Fruit fly (Drosophila melanogaster) whole organism, embryonic: Measurements from ENCODE around the gene Mer.

Experiments used
- Asciz ChIP-seq: fragments of 200-800 bp; sonication (Bioruptor generic); optimal IDR thresholded peaks from 2 replicates; lab custom pipeline; 2017; ENCODE audit warnings: missing biosample characterization, mild to moderate bottlenecking, missing genetic modification characterization, missing genetic modification reagents
- Atf-2 ChIP-seq: fragments of 200-800 bp; sonication (Bioruptor generic); optimal IDR thresholded peaks from 2 replicates; lab custom pipeline; 2016; ENCODE audit warnings: missing biosample characterization, missing genetic modification characterization
- Bdp1 ChIP-seq: fragments of 200-800 bp; sonication (Bioruptor generic); optimal IDR thresholded peaks from 3 replicates; lab custom pipeline; 2016; ENCODE audit warnings: missing biosample characterization, missing genetic modification characterization
- CG10209 ChIP-seq: fragments of 200-800 bp; sonication (Bioruptor generic); optimal IDR thresholded peaks from 3 replicates; lab custom pipeline; 2017; ENCODE audit warnings: missing biosample characterization, mild to moderate bottlenecking, missing genetic modification characterization, missing genetic modification reagents
- CG11456 ChIP-seq: fragments of 200-800 bp; sonication (Bioruptor generic); IDR thresholded peaks from 3 replicates; pipeline ENCODE4 v1.3.6; 2022; ENCODE audit warnings: missing biosample characterization, missing genetic modification characterization
- CG12219 ChIP-seq: fragments of 200-800 bp; sonication (Bioruptor generic); optimal IDR thresholded peaks from 3 replicates; lab custom pipeline; 2018; ENCODE audit warnings: missing biosample characterization, mild to moderate bottlenecking, missing genetic modification characterization
- CG1233 ChIP-seq: fragments of 200-800 bp; sonication (Bioruptor generic); optimal IDR thresholded peaks from 4 replicates; lab custom pipeline; 2018; ENCODE audit warnings: missing biosample characterization, mild to moderate bottlenecking, missing genetic modification characterization
- CG13424 ChIP-seq: fragments of 200-800 bp; sonication (Bioruptor generic); optimal IDR thresholded peaks from 2 replicates; lab custom pipeline; 2019; ENCODE audit warnings: missing biosample characterization, mild to moderate bottlenecking, missing genetic modification characterization, moderate library complexity
- CG13894 ChIP-seq: fragments of 200-800 bp; sonication (Bioruptor generic); optimal IDR thresholded peaks from 3 replicates; lab custom pipeline; 2018; ENCODE audit warnings: missing biosample characterization, mild to moderate bottlenecking, missing genetic modification characterization, moderate library complexity
- CG14710 ChIP-seq: fragments of 200-800 bp; sonication (Bioruptor generic); optimal IDR thresholded peaks from 3 replicates; lab custom pipeline; 2019; ENCODE audit warnings: missing biosample characterization, mild to moderate bottlenecking, missing genetic modification characterization, moderate library complexity
- CG15269 ChIP-seq: fragments of 200-800 bp; sonication (Bioruptor generic); optimal IDR thresholded peaks from 2 replicates; lab custom pipeline; 2018; ENCODE audit warnings: missing biosample characterization, mild to moderate bottlenecking, missing genetic modification characterization, moderate library complexity
- CG1529 ChIP-seq: fragments of 200-800 bp; sonication (Bioruptor generic); optimal IDR thresholded peaks from 3 replicates; lab custom pipeline; 2018; ENCODE audit warnings: missing biosample characterization, missing genetic modification characterization
- CG16815 ChIP-seq: fragments of 200-800 bp; sonication (Bioruptor generic); optimal IDR thresholded peaks from 3 replicates; lab custom pipeline; 2017; ENCODE audit warnings: missing biosample characterization, mild to moderate bottlenecking, missing genetic modification characterization
- CG1792 ChIP-seq: fragments of 200-800 bp; sonication (Bioruptor generic); optimal IDR thresholded peaks from 2 replicates; lab custom pipeline; 2016; ENCODE audit warnings: missing biosample characterization, missing genetic modification characterization
- CG3726 ChIP-seq: fragments of 200-800 bp; sonication (Bioruptor generic); IDR thresholded peaks from 3 replicates; pipeline ENCODE4, ENCODE4 v1.3.6; 2022; ENCODE audit warnings: missing biosample characterization, missing genetic modification characterization
- CG4404 ChIP-seq: fragments of 200-800 bp; sonication (Bioruptor generic); IDR thresholded peaks from 2 replicates; pipeline ENCODE4 v1.3.6; 2022; ENCODE audit warnings: missing biosample characterization, missing genetic modification characterization
- CG4617 ChIP-seq: fragments of 200-800 bp; sonication (Bioruptor generic); optimal IDR thresholded peaks from 3 replicates; lab custom pipeline; 2016; ENCODE audit warnings: missing biosample characterization, missing genetic modification characterization, borderline replicate concordance
- CG7556 ChIP-seq: fragments of 200-800 bp; sonication (Bioruptor generic); optimal IDR thresholded peaks from 2 replicates; lab custom pipeline; 2017; ENCODE audit warnings: missing biosample characterization, mild to moderate bottlenecking, missing genetic modification characterization
- CG8281 ChIP-seq: fragments of 200-800 bp; sonication (Bioruptor generic); optimal IDR thresholded peaks from 2 replicates; lab custom pipeline; 2018; ENCODE audit warnings: missing biosample characterization, mild to moderate bottlenecking, missing genetic modification characterization, moderate library complexity
- CG8478 ChIP-seq: fragments of >200 bp; optimal IDR thresholded peaks from 2 replicates; lab custom pipeline; 2018
- CG9797 ChIP-seq: fragments of 200-800 bp; sonication (Bioruptor generic); optimal IDR thresholded peaks from 3 replicates; lab custom pipeline; 2018; ENCODE audit warnings: missing biosample characterization, mild to moderate bottlenecking, missing genetic modification characterization
- CTCF ChIP-seq: fragments of 200-800 bp; sonication (Bioruptor generic); optimal IDR thresholded peaks from 2 replicates; lab custom pipeline; 2017; ENCODE audit warnings: missing biosample characterization, mild to moderate bottlenecking, missing genetic modification characterization, moderate library complexity
- Dp ChIP-seq: fragments of 200-800 bp; sonication (Bioruptor generic); optimal IDR thresholded peaks from 2 replicates; lab custom pipeline; 2018; ENCODE audit warnings: missing biosample characterization, mild to moderate bottlenecking, missing genetic modification characterization, moderate library complexity
- Elba2 ChIP-seq: fragments of 200-800 bp; sonication (Bioruptor generic); optimal IDR thresholded peaks from 3 replicates; lab custom pipeline; 2016; ENCODE audit warnings: missing biosample characterization, missing genetic modification characterization
- Fer1 ChIP-seq: fragments of 200-800 bp; sonication (Bioruptor generic); optimal IDR thresholded peaks from 2 replicates; lab custom pipeline; 2017; ENCODE audit warnings: missing biosample characterization, mild to moderate bottlenecking, missing genetic modification characterization
- HLH4C ChIP-seq: fragments of 200-800 bp; sonication (Bioruptor generic); IDR thresholded peaks from 3 replicates; pipeline ENCODE4 v1.3.6; 2022; ENCODE audit warnings: missing biosample characterization, missing genetic modification characterization; ENCODE audit not compliant: partially characterized antibody
- Hey ChIP-seq: fragments of 200-800 bp; sonication (Bioruptor generic); optimal IDR thresholded peaks from 3 replicates; lab custom pipeline; 2018; ENCODE audit warnings: missing biosample characterization, mild to moderate bottlenecking, missing genetic modification characterization
- Hr39 ChIP-seq: fragments of >200 bp; optimal IDR thresholded peaks from 2 replicates; lab custom pipeline; 2017
- MBD-R2 ChIP-seq: fragments of 200-800 bp; sonication (Bioruptor generic); IDR thresholded peaks from 2 replicates; pipeline ENCODE4 v1.3.6; 2022; ENCODE audit warnings: missing biosample characterization, missing genetic modification characterization
- MESR4 ChIP-seq: fragments of 200-800 bp; sonication (Bioruptor generic); optimal IDR thresholded peaks from 2 replicates; lab custom pipeline; 2018; ENCODE audit warnings: missing biosample characterization, mild to moderate bottlenecking, missing genetic modification characterization, moderate library complexity
- NFAT ChIP-seq: fragments of 200-800 bp; sonication (Bioruptor generic); IDR thresholded peaks from 2 replicates; pipeline ENCODE4 v1.3.6; 2022; ENCODE audit warnings: missing biosample characterization, missing genetic modification characterization
- Scr ChIP-seq: fragments of 200-800 bp; sonication (Bioruptor generic); IDR thresholded peaks from 2 replicates; pipeline ENCODE4 v1.3.6; 2022; ENCODE audit warnings: missing biosample characterization, missing genetic modification characterization; ENCODE audit not compliant: partially characterized antibody
- ac ChIP-seq: fragments of 200-800 bp; sonication (Bioruptor generic); optimal IDR thresholded peaks from 3 replicates; lab custom pipeline; 2017; ENCODE audit warnings: missing biosample characterization, mild to moderate bottlenecking, missing genetic modification characterization
- bab2 ChIP-seq: fragments of 200-800 bp; sonication (Bioruptor generic); optimal IDR thresholded peaks from 2 replicates; lab custom pipeline; 2016; ENCODE audit warnings: missing biosample characterization, missing genetic modification characterization
- cg ChIP-seq: fragments of 200-800 bp; sonication (Bioruptor generic); optimal IDR thresholded peaks from 3 replicates; lab custom pipeline; 2019; ENCODE audit warnings: missing biosample characterization, mild to moderate bottlenecking, missing genetic modification characterization, moderate library complexity
- ci ChIP-seq: fragments of 200-800 bp; sonication (Bioruptor generic); IDR thresholded peaks from 3 replicates; pipeline ENCODE4 v1.3.6; 2022; ENCODE audit warnings: missing biosample characterization, missing genetic modification characterization
- crc ChIP-seq: fragments of 200-800 bp; sonication (Bioruptor generic); optimal IDR thresholded peaks from 2 replicates; lab custom pipeline; 2016; ENCODE audit warnings: missing biosample characterization, missing genetic modification characterization
- esg ChIP-seq: fragments of 200-800 bp; sonication (Bioruptor generic); conservative IDR thresholded peaks from 2 replicates; pipeline ENCODE4 v1.3.6; 2022; ENCODE audit warnings: missing biosample characterization, missing genetic modification characterization
- hbn ChIP-seq: fragments of 200-800 bp; sonication (Bioruptor generic); IDR thresholded peaks from 2 replicates; pipeline ENCODE4 v1.3.6; 2022; ENCODE audit warnings: missing biosample characterization, missing genetic modification characterization; ENCODE audit not compliant: partially characterized antibody
- hkb ChIP-seq, 2 experiments: fragments of 200-800 bp in 1 of 2; fragments of >200 bp in 1 of 2; sonication (Bioruptor generic) in 1 of 2; IDR thresholded peaks in 1 of 2; optimal IDR thresholded peaks in 1 of 2; 2 replicates each; pipeline versions ENCODE4 v1.3.6 to Lab custom; 2017 to 2022; ENCODE audit warnings: missing biosample characterization in 1 of 2, missing genetic modification characterization in 1 of 2
- ind ChIP-seq: fragments of 200-800 bp; sonication (Bioruptor generic); optimal IDR thresholded peaks from 3 replicates; lab custom pipeline; 2016; ENCODE audit warnings: missing biosample characterization, missing genetic modification characterization
- knrl ChIP-seq: fragments of 200-800 bp; sonication (Bioruptor generic); IDR thresholded peaks from 3 replicates; pipeline ENCODE4 v1.3.6; 2022; ENCODE audit warnings: missing biosample characterization, missing genetic modification characterization; ENCODE audit not compliant: partially characterized antibody
- lmd ChIP-seq: fragments of 200-800 bp; sonication (Bioruptor generic); IDR thresholded peaks from 2 replicates; pipeline ENCODE4 v1.3.6; 2022; ENCODE audit warnings: missing biosample characterization, missing genetic modification characterization
- mam ChIP-seq: fragments of 200-800 bp; sonication (Bioruptor generic); optimal IDR thresholded peaks from 3 replicates; lab custom pipeline; 2016; ENCODE audit warnings: missing biosample characterization, missing genetic modification characterization
- pros ChIP-seq: fragments of 200-800 bp; sonication (Bioruptor generic); optimal IDR thresholded peaks from 3 replicates; lab custom pipeline; 2019; ENCODE audit warnings: missing biosample characterization, mild to moderate bottlenecking, missing genetic modification characterization, moderate library complexity
- ro ChIP-seq: fragments of 200-800 bp; sonication (Bioruptor generic); IDR thresholded peaks from 2 replicates; pipeline ENCODE4 v1.3.6; 2022; ENCODE audit warnings: missing biosample characterization, missing genetic modification characterization
- shn ChIP-seq: fragments of 200-800 bp; sonication (Bioruptor generic); optimal IDR thresholded peaks from 3 replicates; lab custom pipeline; 2016; ENCODE audit warnings: missing biosample characterization, missing genetic modification characterization
- stwl ChIP-seq: fragments of 200-800 bp; sonication (Bioruptor generic); optimal IDR thresholded peaks from 3 replicates; lab custom pipeline; 2018; ENCODE audit warnings: missing biosample characterization, mild to moderate bottlenecking, missing genetic modification characterization, moderate library complexity
- trem ChIP-seq: fragments of 200-800 bp; optimal IDR thresholded peaks from 3 replicates; lab custom pipeline; 2019; ENCODE audit warnings: missing biosample characterization, mild to moderate bottlenecking, missing genetic modification characterization, moderate library complexity
- wek ChIP-seq: fragments of 200-800 bp; sonication (Bioruptor generic); optimal IDR thresholded peaks from 3 replicates; lab custom pipeline; 2018; ENCODE audit warnings: missing biosample characterization, mild to moderate bottlenecking, missing genetic modification characterization, moderate library complexity

The Mer gene

dm6 chrX:19694792-19695558 lies 1.7 kb upstream of the Mer start, which contains the start of gene CG14229 (continued):
- no peak for TF ChIP-seq CG13424 (tag; lab: Kevin White, UChicago)
- TF ChIP-seq esg (GFP tag; lab: Robert Waterston, UW), result no peak
- TF ChIP-seq Scr (GFP tag; lab: Robert Waterston, UW), result peak; percentile 37; the same call in 1 of the 2 replicates
- TF ChIP-seq Fer1 (GFP tag; lab: Kevin White, UChicago), result no peak
- TF ChIP-seq Elba2 (GFP tag; lab: Kevin White, UChicago), result peak; percentile 98
- TF ChIP-seq shn (GFP tag; lab: Kevin White, UChicago), result no peak
- no peak for TF ChIP-seq CG10209
- TF ChIP-seq CG11456 (GFP tag; lab: Robert Waterston, UW), result no peak
- TF ChIP-seq CG13894 (tag; lab: Kevin White, UChicago), result no peak
- no peak for TF ChIP-seq CG1792 (GFP tag; lab: Kevin White, UChicago)
- no peak for TF ChIP-seq CG4617
- no peak for TF ChIP-seq CG7556
- TF ChIP-seq MESR4 (GFP tag; lab: Kevin White, UChicago), result peak; percentile 30
- no peak for TF ChIP-seq hbn
- no peak for TF ChIP-seq Bdp1 (GFP tag; lab: Kevin White, UChicago)
- TF ChIP-seq CG9797, result peak; percentile 35
- TF ChIP-seq Hr39 (lab: Kevin White, UChicago), result no peak
- TF ChIP-seq CG3726, result no peak
- no peak for TF ChIP-seq hkb (optimal IDR thresholded peaks at IDR 0.05; lab: Kevin White, UChicago)
- TF ChIP-seq hkb (GFP tag; IDR thresholded peaks at IDR 0.05; lab: Robert Waterston, UW), result 0 out of 2 replicates have a peak, but pooled peaks have one; percentile 26
- no peak for TF ChIP-seq Atf-2
- TF ChIP-seq CG4404 (GFP tag; lab: Robert Waterston, UW), result no peak
- no peak for TF ChIP-seq ci (GFP tag; lab: Robert Waterston, UW)
- peak; percentile 2 for TF ChIP-seq CG15269 (tag; lab: Kevin White, UChicago)
- TF ChIP-seq mam (GFP tag; lab: Kevin White, UChicago), result no peak
- TF ChIP-seq pros (GFP tag; lab: Kevin White, UChicago), result no peak
- TF ChIP-seq CG16815 (GFP tag; lab: Kevin White, UChicago), result no peak
- TF ChIP-seq stwl, result peak; percentile 22
- no peak for TF ChIP-seq HLH4C (GFP tag; lab: Robert Waterston, UW)
- TF ChIP-seq bab2 (GFP tag; lab: Kevin White, UChicago), result no peak
- TF ChIP-seq Dp (GFP tag; lab: Kevin White, UChicago), result peak; percentile 5
- TF ChIP-seq crc, result no peak
- no peak for TF ChIP-seq ro (GFP tag; lab: Robert Waterston, UW)
- TF ChIP-seq NFAT (GFP tag; lab: Robert Waterston, UW), result no peak
- TF ChIP-seq CG8281 (tag; lab: Kevin White, UChicago), result no peak
- TF ChIP-seq MBD-R2 (GFP tag; lab: Robert Waterston, UW), result peak; percentile 54
- TF ChIP-seq ac, result no peak
- peak; percentile 38; the same call in 1 of the 2 replicates for TF ChIP-seq lmd (GFP tag; lab: Robert Waterston, UW)
- TF ChIP-seq CG12219 (GFP tag; lab: Kevin White, UChicago), result no peak
- no peak for TF ChIP-seq wek (GFP tag; lab: Kevin White, UChicago)
- TF ChIP-seq CG1233 (GFP tag; lab: Kevin White, UChicago), result no peak
- TF ChIP-seq Hey, result no peak
- TF ChIP-seq CTCF, result no peak
- TF ChIP-seq cg (GFP tag; lab: Kevin White, UChicago), result no peak
- peak; percentile 26 for TF ChIP-seq ind (GFP tag; lab: Kevin White, UChicago)
- TF ChIP-seq CG8478 (lab: Kevin White, UChicago), result no peak
- TF ChIP-seq trem (tag; lab: Kevin White, UChicago), result no peak
- TF ChIP-seq knrl (GFP tag; lab: Robert Waterston, UW), result no peak
- peak; percentile 23 for TF ChIP-seq CG14710 (tag; lab: Kevin White, UChicago)
- TF ChIP-seq CG1529 (GFP tag; lab: Kevin White, UChicago), result no peak
- TF ChIP-seq Asciz, result no peak
